Worm (Caenorhabditis elegans): ENCODE data around the gene sta-2.

sta-2 gene

ce11 chrV:9740858-9741257, at the start of gene sta-2 (continued):
- TF ChIP-seq ztf-11 (tag; optimal IDR thresholded peaks at IDR 0.05) (no peak), efl-3 (GFP tag; optimal IDR thresholded peaks at IDR 0.05) (no peak), F16B12.6 (tag; optimal IDR thresholded peaks at IDR 0.05) (no peak), dpl-1 (GFP tag; optimal IDR thresholded peaks at IDR 0.05) (no peak), egl-27 (tag; optimal IDR thresholded peaks at IDR 0.05) (no peak), fkh-8 (tag; optimal IDR thresholded peaks at IDR 0.05) (no peak), mdl-1 (tag; optimal IDR thresholded peaks at IDR 0.05) (peak in 1 of 2 experiments; percentile 61), fkh-10 (GFP tag; optimal IDR thresholded peaks at IDR 0.05) (no peak), ceh-82 (tag; optimal IDR thresholded peaks at IDR 0.05) (no peak), zip-4 (GFP tag; optimal IDR thresholded peaks at IDR 0.05) (no peak), unc-30 (tag; optimal IDR thresholded peaks at IDR 0.05) (no peak), ztf-4 (tag; optimal IDR thresholded peaks at IDR 0.05) (no peak), nhr-12 (tag; optimal IDR thresholded peaks at IDR 0.05) (no peak), hlh-4 (tag; optimal IDR thresholded peaks at IDR 0.05) (no peak), lin-15B (tag; optimal IDR thresholded peaks at IDR 0.05) (no peak), sup-37 (GFP tag; optimal IDR thresholded peaks at IDR 0.05) (no peak), elt-3 (tag; optimal IDR thresholded peaks at IDR 0.05) (peak in 2 of 6 experiments; percentile 18 to 91), egl-13 (tag; optimal IDR thresholded peaks at IDR 0.05) (no peak), fkh-4 (tag; optimal IDR thresholded peaks at IDR 0.05; ENCODE audit: borderline replicate concordance) (no peak), hlh-17 (GFP tag; optimal IDR thresholded peaks at IDR 0.05; ENCODE audit: borderline replicate concordance) (no peak), efl-1 (optimal IDR thresholded peaks at IDR 0.05) (no peak), efl-1 (GFP tag; optimal IDR thresholded peaks at IDR 0.05 in 1 of 2) (peak in 1 of 2 experiments; percentile 64), pag-3 (tag; optimal IDR thresholded peaks at IDR 0.05; ENCODE audit: borderline replicate concordance, insufficient read depth) (no peak), C04F5.9 (tag; optimal IDR thresholded peaks at IDR 0.05) (no peak), ceh-63 (GFP tag; optimal IDR thresholded peaks at IDR 0.05) (no peak), ceh-90 (tag; optimal IDR thresholded peaks at IDR 0.05) (no peak), sox-4 (tag; optimal IDR thresholded peaks at IDR 0.05) (no peak), nhr-84 (tag; optimal IDR thresholded peaks at IDR 0.05) (no peak), vab-15 (tag; optimal IDR thresholded peaks at IDR 0.05) (no peak), unc-86 (tag; optimal IDR thresholded peaks at IDR 0.05) (no peak)

DNA sequence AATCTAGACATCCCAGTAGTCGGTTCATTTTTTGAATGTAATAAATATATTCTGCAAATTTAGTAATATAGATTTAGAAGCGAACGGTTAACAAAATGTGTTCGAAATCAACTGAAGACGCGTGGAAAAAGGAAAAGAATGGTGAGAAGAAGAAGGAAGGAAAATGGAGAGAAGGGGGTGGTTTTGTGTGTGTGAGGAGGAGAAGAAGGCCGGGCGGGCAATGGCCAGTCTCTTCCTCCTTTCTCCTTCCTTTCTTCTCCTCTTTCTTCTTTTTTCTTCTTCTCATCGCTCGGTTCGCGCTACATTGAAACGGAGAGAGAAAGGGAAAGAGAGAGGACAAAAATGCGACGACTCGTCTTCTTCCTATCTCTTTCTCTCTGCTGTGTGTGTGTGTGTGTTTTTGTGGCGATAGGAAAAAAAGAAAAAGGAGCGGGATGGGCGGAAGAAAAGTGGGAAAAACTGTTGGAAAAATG, 48.9 kb upstream of the sta-2 start, which contains the start of gene ztf-9:
ztf-9 (minus strand) TSS at position 51 of the 473 bp plus-strand sequence.
- TF ChIP-seq lsy-2 (tag; optimal IDR thresholded peaks at IDR 0.05): peak in 1 of 2 experiments; percentile 76
- no peak for TF ChIP-seq vab-15 (tag; optimal IDR thresholded peaks at IDR 0.05)
- peak; percentile 59 for TF ChIP-seq snu-23 (GFP tag; optimal IDR thresholded peaks at IDR 0.05)
- TF ChIP-seq rnt-1 (tag; optimal IDR thresholded peaks at IDR 0.05): peak; percentile 50
- peak; percentile 39 for TF ChIP-seq nhr-77 (tag; optimal IDR thresholded peaks at IDR 0.05)
- no peak for TF ChIP-seq lin-39 (tag; optimal IDR thresholded peaks at IDR 0.05)
- peak; percentile 40 for TF ChIP-seq C16A3.4 (tag; optimal IDR thresholded peaks at IDR 0.05)
- TF ChIP-seq dsc-1 (tag; optimal IDR thresholded peaks at IDR 0.05): no peak
- peak; percentile 11 for TF ChIP-seq xbp-1 (tag; optimal IDR thresholded peaks at IDR 0.05)
- TF ChIP-seq dpl-1 (GFP tag; optimal IDR thresholded peaks at IDR 0.05): peak in 2 of 3 experiments; percentile 5 to 33
- peak; percentile 16 to 47 for TF ChIP-seq lin-35 (GFP tag; optimal IDR thresholded peaks at IDR 0.05)
- TF ChIP-seq ets-5 (GFP tag; IDR thresholded peaks at IDR 0.05): no peak
- no peak for TF ChIP-seq C04F5.9 (tag; optimal IDR thresholded peaks at IDR 0.05)
- peak; percentile 16 for TF ChIP-seq irx-1 (tag; optimal IDR thresholded peaks at IDR 0.05)
- peak; percentile 30 for TF ChIP-seq efl-1 (optimal IDR thresholded peaks at IDR 0.05)
- TF ChIP-seq efl-1 (GFP tag; optimal IDR thresholded peaks at IDR 0.05 in 1 of 2): peak in 1 of 2 experiments; percentile 83
- peak; percentile 6 for TF ChIP-seq jun-1 (tag; optimal IDR thresholded peaks at IDR 0.05)
- TF ChIP-seq elt-2 (tag; optimal IDR thresholded peaks at IDR 0.05): peak; percentile 30
- no peak for TF ChIP-seq sptf-1 (tag; optimal IDR thresholded peaks at IDR 0.05)
- no peak for TF ChIP-seq aha-1 (tag; optimal IDR thresholded peaks at IDR 0.05)
- TF ChIP-seq lin-14 (GFP tag; optimal IDR thresholded peaks at IDR 0.05): peak; percentile 87
- TF ChIP-seq sox-4 (tag; optimal IDR thresholded peaks at IDR 0.05): no peak
- TF ChIP-seq alr-1 (tag; optimal IDR thresholded peaks at IDR 0.05; ENCODE audit: borderline replicate concordance): no peak
- no peak for TF ChIP-seq sup-37 (GFP tag; optimal IDR thresholded peaks at IDR 0.05)
- TF ChIP-seq nhr-20 (tag; optimal IDR thresholded peaks at IDR 0.05): peak; percentile 17
- peak; percentile 13 for TF ChIP-seq fos-1 (tag; optimal IDR thresholded peaks at IDR 0.05)
- TF ChIP-seq nhr-76 (tag; optimal IDR thresholded peaks at IDR 0.05): no peak
- TF ChIP-seq tbx-2 (tag; optimal IDR thresholded peaks at IDR 0.05): peak; percentile 43
- peak in 1 of 3 experiments; percentile 49 for TF ChIP-seq ceh-82 (tag; optimal IDR thresholded peaks at IDR 0.05)
- TF ChIP-seq blmp-1 (tag; optimal IDR thresholded peaks at IDR 0.05): peak; percentile 99

Measured in whole organism, L1 larva.